Fruit fly (Drosophila melanogaster): ENCODE results near the gene CG32112.

CG32112 gene

dm6 chr3L:12725749-12726148 lies 15.8 kb upstream of the CG32112 start (continued):
- TF ChIP-seq pros (GFP tag; optimal IDR thresholded peaks at IDR 0.05) (no peak), hb (GFP tag; IDR thresholded peaks at IDR 0.05; ENCODE audit: partially characterized antibody) (no peak), phol (tag; optimal IDR thresholded peaks at IDR 0.05) (peak; percentile 18), oc (tag; optimal IDR thresholded peaks at IDR 0.05) (no peak), mam (GFP tag; optimal IDR thresholded peaks at IDR 0.05) (no peak), CG4282 (GFP tag; optimal IDR thresholded peaks at IDR 0.05) (no peak), CG14667 (GFP tag; IDR thresholded peaks at IDR 0.05) (no peak), CG1602 (GFP tag; optimal IDR thresholded peaks at IDR 0.05) (no peak), E2f1 (GFP tag; IDR thresholded peaks at IDR 0.05) (no peak), Elba2 (GFP tag; optimal IDR thresholded peaks at IDR 0.05) (no peak), CG2875 (GFP tag; optimal IDR thresholded peaks at IDR 0.05) (no peak), sd (tag; optimal IDR thresholded peaks at IDR 0.05) (no peak), rib (GFP tag; IDR thresholded peaks at IDR 0.05) (no peak), CG14965 (GFP tag; optimal IDR thresholded peaks at IDR 0.05; ENCODE audit: borderline replicate concordance) (no peak), MTF-1 (GFP tag; optimal IDR thresholded peaks at IDR 0.05; ENCODE audit: borderline replicate concordance) (no peak), exex (tag; optimal IDR thresholded peaks at IDR 0.05) (no peak), B-H1 (GFP tag; IDR thresholded peaks at IDR 0.05) (no peak), abd-A (tag; optimal IDR thresholded peaks at IDR 0.05) (no peak), da (GFP tag; optimal IDR thresholded peaks at IDR 0.05) (no peak), Tbp (GFP tag; optimal IDR thresholded peaks at IDR 0.05) (no peak), CG1024 (GFP tag; IDR thresholded peaks at IDR 0.05) (0 out of 2 replicates have a peak, but pooled peaks have one; percentile 13), lmd (GFP tag; IDR thresholded peaks at IDR 0.05) (no peak), amos (GFP tag; IDR thresholded peaks at IDR 0.05; ENCODE audit: partially characterized antibody) (no peak), CG2712 (tag; optimal IDR thresholded peaks at IDR 0.05) (peak; percentile 29), sob (GFP tag; IDR thresholded peaks at IDR 0.05) (no peak), mirr (GFP tag; optimal IDR thresholded peaks at IDR 0.05) (no peak), CG11398 (GFP tag; optimal IDR thresholded peaks at IDR 0.05) (no peak), CG4854 (GFP tag; optimal IDR thresholded peaks at IDR 0.05) (no peak), CG3847 (GFP tag; IDR thresholded peaks at IDR 0.05) (no peak), CG15479 (GFP tag; optimal IDR thresholded peaks at IDR 0.05) (no peak), fd64A (GFP tag; optimal IDR thresholded peaks at IDR 0.05) (no peak), CG12769 (tag; optimal IDR thresholded peaks at IDR 0.05) (no peak), p53 (GFP tag; optimal IDR thresholded peaks at IDR 0.05) (no peak), dimm (GFP tag; IDR thresholded peaks at IDR 0.05) (no peak), CG10366 (GFP tag; IDR thresholded peaks at IDR 0.05) (no peak)

- TF ChIP-seq CG12391 (tag; optimal IDR thresholded peaks at IDR 0.05) (no peak), kni (GFP tag; optimal IDR thresholded peaks at IDR 0.05) (no peak), mam (GFP tag; optimal IDR thresholded peaks at IDR 0.05) (no peak), jumu (GFP tag; optimal IDR thresholded peaks at IDR 0.05) (no peak), p53 (GFP tag; optimal IDR thresholded peaks at IDR 0.05) (no peak), HmgD (GFP tag; optimal IDR thresholded peaks at IDR 0.05) (no peak), zfh1 (GFP tag; IDR thresholded peaks at IDR 0.05) (no peak), twi (tag; optimal IDR thresholded peaks at IDR 0.05) (peak; percentile 19), Hey (tag; optimal IDR thresholded peaks at IDR 0.05) (peak; percentile 82), gsb (GFP tag; IDR thresholded peaks at IDR 0.05) (no peak), sd (tag; optimal IDR thresholded peaks at IDR 0.05) (no peak), Six4 (GFP tag; optimal IDR thresholded peaks at IDR 0.05) (no peak), Kr (GFP tag; optimal IDR thresholded peaks at IDR 0.05) (peak; percentile 37), D19B (GFP tag; optimal IDR thresholded peaks at IDR 0.05) (no peak), CG12299 (tag; optimal IDR thresholded peaks at IDR 0.05) (no peak), CG9817 (tag; optimal IDR thresholded peaks at IDR 0.05) (no peak), ab (GFP tag; optimal IDR thresholded peaks at IDR 0.05) (no peak), gem (tag; optimal IDR thresholded peaks at IDR 0.05) (no peak), gsb-n (tag; optimal IDR thresholded peaks at IDR 0.05) (peak; percentile 66), sc (optimal IDR thresholded peaks at IDR 0.05) (no peak), sc (GFP tag; optimal IDR thresholded peaks at IDR 0.05) (no peak)
Measured at dm6 chr3L:12727212-12727611, 14.3 kb upstream of the CG32112 start.
